Worm (Caenorhabditis elegans): Measurements from ENCODE around the gene tbc-10.

Gene tbc-10

DNA sequence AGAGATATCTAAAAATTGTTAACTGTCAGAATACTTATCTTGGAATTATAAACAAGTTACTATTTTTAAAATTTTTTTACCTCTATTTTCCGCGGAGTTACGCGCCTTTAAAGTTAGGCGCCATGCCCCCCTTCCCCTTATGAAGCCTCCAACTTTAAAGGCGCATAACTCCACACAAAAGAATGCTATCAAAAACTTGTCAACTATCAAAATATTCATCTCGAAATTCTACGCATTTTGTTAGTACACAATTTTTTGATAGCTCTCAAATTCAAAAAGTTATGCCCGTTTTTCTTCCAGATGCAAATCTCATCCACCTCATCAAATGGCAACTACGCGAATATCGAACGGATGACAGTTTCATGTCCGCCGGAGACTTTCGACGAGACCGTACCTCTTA, at the start of gene tbc-10:
Gene tbc-10 (plus strand): TSS at position 301 of the 400 bp plus-strand sequence.
- TF ChIP-seq tab-1 (GFP tag; IDR thresholded peaks at IDR 0.05) (no peak), med-1 (GFP tag; optimal IDR thresholded peaks at IDR 0.05; ENCODE audit: insufficient read depth) (no peak)

DNA sequence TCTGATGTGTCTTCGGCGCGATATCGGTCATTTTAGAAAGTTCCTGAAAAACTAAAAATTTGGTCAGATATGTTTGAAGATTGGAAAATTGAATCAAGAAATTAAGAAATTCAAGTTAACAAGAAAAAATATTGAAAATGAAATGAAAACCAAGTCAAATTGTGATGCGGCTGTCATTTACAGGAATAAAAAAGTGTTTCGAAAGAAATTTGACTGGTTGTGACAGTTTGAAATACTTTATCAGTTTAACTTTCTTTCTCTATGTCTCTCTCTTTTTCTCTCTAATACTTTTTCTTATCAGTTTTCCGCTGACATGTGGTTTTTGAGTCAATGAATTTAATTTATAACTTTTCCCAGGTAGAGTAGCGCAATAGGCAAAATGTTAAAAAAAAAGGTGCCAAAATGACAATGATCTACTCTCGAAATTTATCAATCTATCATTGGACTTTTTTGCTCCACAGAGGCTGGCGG, 47.0 kb upstream of the tbc-10 start, which contains the start of gene fbxa-55:
Gene fbxa-55 (minus strand): TSS at position 51 of the 471 bp plus-strand sequence.
- TF ChIP-seq cog-1 (tag; optimal IDR thresholded peaks at IDR 0.05) (no peak), T22C8.4 (GFP tag; IDR thresholded peaks at IDR 0.05) (no peak), ref-1 (GFP tag; conservative IDR thresholded peaks at IDR 0.05) (no peak), klf-2 (GFP tag; conservative IDR thresholded peaks at IDR 0.05) (no peak), med-1 (GFP tag; optimal IDR thresholded peaks at IDR 0.05; ENCODE audit: insufficient read depth) (no peak), tab-1 (GFP tag; IDR thresholded peaks at IDR 0.05) (no peak), ztf-29 (GFP tag; IDR thresholded peaks at IDR 0.05) (no peak), ztf-23 (GFP tag; IDR thresholded peaks at IDR 0.05) (no peak), flt-1 (GFP tag; IDR thresholded peaks at IDR 0.05) (no peak)

DNA sequence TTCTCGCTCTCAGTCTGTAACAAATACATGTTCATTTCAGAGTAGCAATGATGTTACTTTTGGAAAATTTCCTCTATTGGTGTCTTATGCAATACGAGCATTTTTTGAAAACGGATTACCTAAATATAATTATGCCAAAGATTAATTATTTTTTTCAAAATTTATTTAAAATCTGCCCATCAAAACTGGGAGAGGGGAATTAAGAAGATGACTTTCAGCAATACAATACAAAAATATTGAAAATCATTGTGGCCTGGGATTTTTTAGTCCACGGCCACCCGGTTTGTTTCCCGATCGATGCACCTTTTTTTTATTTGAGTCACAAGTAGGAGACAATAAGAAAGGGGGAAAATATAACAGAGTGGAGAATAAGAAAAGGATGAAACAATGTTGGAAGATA, 45.1 kb upstream of the tbc-10 start, which contains the start of gene fbxa-56:
Gene fbxa-56 (minus strand): TSS at position 101 of the 400 bp plus-strand sequence.
- TF ChIP-seq med-1 (GFP tag; optimal IDR thresholded peaks at IDR 0.05; ENCODE audit: insufficient read depth): no peak
- TF ChIP-seq ztf-23 (GFP tag; IDR thresholded peaks at IDR 0.05): no peak
- TF ChIP-seq ztf-29 (GFP tag; IDR thresholded peaks at IDR 0.05): no peak
- TF ChIP-seq cog-1 (tag; optimal IDR thresholded peaks at IDR 0.05): no peak
- no peak for TF ChIP-seq ref-1 (GFP tag; conservative IDR thresholded peaks at IDR 0.05)
- no peak for TF ChIP-seq T22C8.4 (GFP tag; IDR thresholded peaks at IDR 0.05)
- no peak for TF ChIP-seq tab-1 (GFP tag; IDR thresholded peaks at IDR 0.05)
- no peak for TF ChIP-seq klf-2 (GFP tag; conservative IDR thresholded peaks at IDR 0.05)
- TF ChIP-seq flt-1 (GFP tag; IDR thresholded peaks at IDR 0.05): no peak

DNA sequence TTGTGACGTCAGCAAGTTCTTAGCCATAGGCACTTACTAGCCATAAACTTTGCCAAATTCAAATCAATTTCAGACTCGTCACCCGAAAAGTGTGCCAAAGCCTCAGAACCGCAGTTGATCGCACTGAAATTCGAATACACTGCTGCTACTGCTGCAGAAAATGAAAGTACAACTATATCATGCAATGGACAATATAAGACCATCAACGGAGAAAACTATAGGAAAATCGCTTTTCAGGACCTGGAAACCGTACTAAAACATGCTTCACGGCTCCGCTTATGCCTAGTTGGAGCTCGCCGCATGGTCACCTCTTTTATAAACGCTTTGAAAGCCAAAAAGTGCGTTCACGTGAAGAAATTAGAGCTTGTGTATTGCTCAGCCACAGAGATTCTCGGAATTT, 44.5 kb upstream of the tbc-10 start, which contains the start of gene fbxa-22:
Gene fbxa-22 (plus strand): TSS at position 301 of the 400 bp plus-strand sequence.
- no peak for TF ChIP-seq flt-1 (GFP tag; IDR thresholded peaks at IDR 0.05)
- no peak for TF ChIP-seq med-1 (GFP tag; optimal IDR thresholded peaks at IDR 0.05; ENCODE audit: insufficient read depth)
- TF ChIP-seq T22C8.4 (GFP tag; IDR thresholded peaks at IDR 0.05): no peak
- no peak for TF ChIP-seq tab-1 (GFP tag; IDR thresholded peaks at IDR 0.05)
- no peak for TF ChIP-seq ref-1 (GFP tag; conservative IDR thresholded peaks at IDR 0.05)
- TF ChIP-seq cog-1 (tag; optimal IDR thresholded peaks at IDR 0.05): no peak
- TF ChIP-seq ztf-29 (GFP tag; IDR thresholded peaks at IDR 0.05): no peak
- no peak for TF ChIP-seq ztf-23 (GFP tag; IDR thresholded peaks at IDR 0.05)
- no peak for TF ChIP-seq klf-2 (GFP tag; conservative IDR thresholded peaks at IDR 0.05)

DNA sequence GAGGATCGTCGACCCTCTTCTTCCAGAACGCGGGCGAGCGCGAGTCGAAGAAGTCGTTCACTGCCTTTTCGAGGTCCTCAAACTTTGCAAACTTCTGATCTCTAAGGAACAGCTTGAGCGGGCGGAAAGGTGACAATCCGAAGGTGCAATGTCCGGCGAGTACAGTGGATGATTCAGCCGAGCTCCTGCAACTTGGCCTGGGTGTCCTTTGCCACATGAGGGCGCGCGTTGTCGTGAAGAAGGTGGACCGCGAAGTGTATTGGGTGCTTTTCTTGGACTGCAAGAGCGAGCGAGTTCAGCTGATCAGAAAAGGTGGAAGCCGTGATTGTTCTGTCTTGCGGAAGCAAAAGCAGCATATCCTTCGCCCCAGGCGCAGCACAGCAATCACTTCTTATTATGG, 41.1 kb upstream of the tbc-10 start:
- TF ChIP-seq flt-1 (GFP tag; IDR thresholded peaks at IDR 0.05) (no peak), cog-1 (tag; optimal IDR thresholded peaks at IDR 0.05) (no peak), med-1 (GFP tag; optimal IDR thresholded peaks at IDR 0.05; ENCODE audit: insufficient read depth) (no peak), ztf-29 (GFP tag; IDR thresholded peaks at IDR 0.05) (no peak), ref-1 (GFP tag; conservative IDR thresholded peaks at IDR 0.05) (no peak), ztf-23 (GFP tag; IDR thresholded peaks at IDR 0.05) (no peak), tab-1 (GFP tag; IDR thresholded peaks at IDR 0.05) (no peak), T22C8.4 (GFP tag; IDR thresholded peaks at IDR 0.05) (no peak), klf-2 (GFP tag; conservative IDR thresholded peaks at IDR 0.05) (no peak)

DNA sequence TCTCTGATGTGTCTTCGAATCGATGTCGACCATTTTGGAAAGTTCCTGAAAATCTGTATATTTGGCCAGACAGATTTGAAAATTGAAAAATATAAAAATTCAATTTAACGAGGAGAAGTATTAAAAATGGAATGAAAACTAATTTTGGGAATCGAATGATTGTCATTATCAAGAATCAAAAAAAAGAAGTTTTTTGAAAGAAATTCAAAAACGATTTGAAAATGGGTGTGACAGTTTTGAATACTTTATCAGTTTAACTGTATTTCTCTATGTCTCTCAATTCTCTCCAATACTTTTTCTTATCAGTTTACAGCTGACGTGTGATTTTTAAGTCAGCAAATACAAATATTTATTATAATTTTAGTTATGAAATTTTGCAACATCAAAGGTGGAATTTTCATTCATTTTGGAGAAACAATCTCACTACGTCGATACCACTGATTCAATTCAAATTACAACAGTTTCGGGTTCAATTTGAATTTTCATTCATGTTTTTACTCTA, 39.6 kb upstream of the tbc-10 start, which contains the start of gene fbxa-59:
Gene fbxa-59 (minus strand): TSS at position 51 of the 502 bp plus-strand sequence.
- TF ChIP-seq klf-2 (GFP tag; conservative IDR thresholded peaks at IDR 0.05) (no peak), ztf-29 (GFP tag; IDR thresholded peaks at IDR 0.05) (no peak), tab-1 (GFP tag; IDR thresholded peaks at IDR 0.05) (no peak), ztf-23 (GFP tag; IDR thresholded peaks at IDR 0.05) (no peak), med-1 (GFP tag; optimal IDR thresholded peaks at IDR 0.05; ENCODE audit: insufficient read depth) (no peak), flt-1 (GFP tag; IDR thresholded peaks at IDR 0.05) (no peak), cog-1 (tag; optimal IDR thresholded peaks at IDR 0.05) (no peak), ref-1 (GFP tag; conservative IDR thresholded peaks at IDR 0.05) (no peak), T22C8.4 (GFP tag; IDR thresholded peaks at IDR 0.05) (no peak)

DNA sequence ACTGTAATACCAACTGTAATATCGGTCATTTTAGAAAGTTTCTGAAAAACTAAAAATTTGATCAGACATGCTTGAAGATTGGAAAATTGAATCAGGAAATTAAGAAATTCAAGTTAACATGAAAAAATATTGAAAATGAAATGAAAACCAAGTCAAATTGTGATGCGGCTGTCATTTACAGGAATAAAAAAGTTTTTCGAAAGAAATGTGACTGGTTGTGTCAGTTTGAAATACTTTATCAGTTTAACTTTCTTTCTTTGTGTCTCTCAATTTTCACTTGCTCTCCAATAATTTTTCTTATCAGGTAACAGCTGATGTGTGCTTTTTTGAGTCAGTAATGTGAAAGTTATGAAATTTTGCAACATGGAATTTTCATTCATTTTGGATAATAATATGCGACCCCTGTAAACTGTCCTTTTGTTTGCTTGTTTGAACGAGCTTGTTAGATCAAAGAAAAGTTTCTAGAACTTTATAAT, 36.8 kb upstream of the tbc-10 start, which contains the start of gene fbxa-60:
Gene fbxa-60 (minus strand): TSS at position 51 of the 476 bp plus-strand sequence.
- TF ChIP-seq ref-1 (GFP tag; conservative IDR thresholded peaks at IDR 0.05): no peak
- no peak for TF ChIP-seq ztf-23 (GFP tag; IDR thresholded peaks at IDR 0.05)
- TF ChIP-seq ztf-29 (GFP tag; IDR thresholded peaks at IDR 0.05): no peak
- TF ChIP-seq cog-1 (tag; optimal IDR thresholded peaks at IDR 0.05): no peak
- TF ChIP-seq flt-1 (GFP tag; IDR thresholded peaks at IDR 0.05): no peak
- TF ChIP-seq T22C8.4 (GFP tag; IDR thresholded peaks at IDR 0.05): no peak
- TF ChIP-seq klf-2 (GFP tag; conservative IDR thresholded peaks at IDR 0.05): no peak
- no peak for TF ChIP-seq med-1 (GFP tag; optimal IDR thresholded peaks at IDR 0.05; ENCODE audit: insufficient read depth)
- no peak for TF ChIP-seq tab-1 (GFP tag; IDR thresholded peaks at IDR 0.05)

DNA sequence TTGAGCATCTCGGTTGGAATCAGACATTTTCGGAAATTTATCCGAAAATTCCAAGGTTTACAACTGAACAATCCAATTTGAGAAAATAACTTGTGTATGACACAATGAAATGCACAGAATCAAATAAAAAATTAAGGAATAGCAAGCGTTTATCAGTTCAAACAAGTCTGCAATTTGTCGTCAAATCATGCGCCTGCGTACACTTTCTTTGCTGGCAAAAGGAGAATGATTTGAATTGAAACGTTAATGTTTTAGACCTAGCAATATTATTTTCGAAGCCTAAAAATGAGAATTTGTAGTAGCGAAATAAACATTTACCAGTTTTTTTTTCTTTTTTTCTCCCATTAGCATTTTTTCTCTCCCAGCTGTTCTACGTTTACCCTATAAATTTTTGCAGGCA, 32.6 kb upstream of the tbc-10 start, which contains the start of the genes fbxa-67 and fbxa-11:
Gene fbxa-67 (minus strand): TSS at position 199 of the 400 bp plus-strand sequence.
Gene fbxa-11 (plus strand): TSS at position 398 of the 400 bp plus-strand sequence.
- TF ChIP-seq T22C8.4 (GFP tag; IDR thresholded peaks at IDR 0.05) (no peak), ztf-23 (GFP tag; IDR thresholded peaks at IDR 0.05) (no peak), klf-2 (GFP tag; conservative IDR thresholded peaks at IDR 0.05) (no peak)

DNA sequence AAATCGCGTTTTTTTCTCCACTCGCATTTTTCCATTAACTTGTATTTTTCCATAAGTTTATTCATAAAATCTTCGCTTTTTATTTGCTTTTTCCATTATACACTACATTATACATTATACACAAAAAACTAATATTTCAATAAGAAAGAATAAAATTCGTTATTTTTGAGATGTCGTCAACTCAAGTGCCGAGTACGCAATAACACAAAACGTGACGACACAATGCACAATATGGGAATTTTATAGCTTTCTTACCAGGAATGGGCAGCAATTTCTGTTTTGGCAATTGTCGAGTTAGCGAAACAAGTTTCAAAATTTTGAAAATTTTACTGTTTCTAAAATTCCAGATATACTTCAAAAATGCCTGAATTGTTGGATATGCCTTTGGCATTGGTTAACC, 30.9 kb upstream of the tbc-10 start, which contains the start of gene fbxa-10:
Gene fbxa-10 (plus strand): TSS at position 207 of the 400 bp plus-strand sequence.
- TF ChIP-seq ztf-23 (GFP tag; IDR thresholded peaks at IDR 0.05) (no peak), T22C8.4 (GFP tag; IDR thresholded peaks at IDR 0.05) (no peak), cog-1 (tag; optimal IDR thresholded peaks at IDR 0.05) (no peak), klf-2 (GFP tag; conservative IDR thresholded peaks at IDR 0.05) (no peak), med-1 (GFP tag; optimal IDR thresholded peaks at IDR 0.05; ENCODE audit: insufficient read depth) (no peak), ztf-29 (GFP tag; IDR thresholded peaks at IDR 0.05) (no peak), tab-1 (GFP tag; IDR thresholded peaks at IDR 0.05) (no peak), ref-1 (GFP tag; conservative IDR thresholded peaks at IDR 0.05) (no peak), flt-1 (GFP tag; IDR thresholded peaks at IDR 0.05) (no peak)
